Worm (Caenorhabditis elegans) whole organism, young adult: ENCODE data around the gene F10C2.7.
A peak's percentile ranks its signal among the peaks of the same experiment; 100 is the strongest.

ENCODE experiments used
- F22D6.2 ChIP-seq: sonication (generic microtip); optimal IDR thresholded peaks from 2 replicates; lab custom pipeline; 2016; ENCODE audit warnings: mild to moderate bottlenecking, missing genetic modification characterization, missing compliant biosample characterization
- F52B5.7 ChIP-seq: sonication (generic microtip); optimal IDR thresholded peaks from 2 replicates; lab custom pipeline; 2016; ENCODE audit warnings: mild to moderate bottlenecking, missing genetic modification characterization, missing compliant biosample characterization
- Y95B8A.8 ChIP-seq: fragments of 200-800 bp; sonication (Bioruptor generic); IDR thresholded peaks from 2 replicates; pipeline ENCODE4 v1.3.6; 2022; ENCODE audit warnings: missing genetic modification reagents, missing genetic modification characterization, missing compliant biosample characterization
- ZK185.1 ChIP-seq: sonication (generic microtip); optimal IDR thresholded peaks from 2 replicates; lab custom pipeline; 2016; ENCODE audit warnings: mild to moderate bottlenecking, missing genetic modification characterization, missing compliant biosample characterization; ENCODE audit not compliant: poor library complexity, severe bottlenecking
- bed-1 ChIP-seq: fragments of 200-800 bp; sonication (Bioruptor generic); IDR thresholded peaks from 2 replicates; pipeline ENCODE4 v1.3.6; 2022; ENCODE audit warnings: missing genetic modification reagents, missing genetic modification characterization, missing compliant biosample characterization
- bed-2 ChIP-seq: fragments of 200-800 bp; sonication (Bioruptor generic); IDR thresholded peaks from 2 replicates; pipeline ENCODE4 v1.3.6; 2022; ENCODE audit warnings: missing genetic modification reagents, missing genetic modification characterization, missing compliant biosample characterization
- ccch-3 ChIP-seq: fragments of 200-800 bp; sonication (Bioruptor generic); optimal IDR thresholded peaks from 2 replicates; lab custom pipeline; 2018; ENCODE audit warnings: mild to moderate bottlenecking, missing genetic modification characterization, missing compliant biosample characterization
- cebp-1 ChIP-seq, 2 experiments: fragments of 200-800 bp in 1 of 2; sonication (Bioruptor generic) in 1 of 2; sonication (generic microtip) in 1 of 2; IDR thresholded peaks in 1 of 2; optimal IDR thresholded peaks in 1 of 2; 2 replicates each; pipeline versions ENCODE4 v1.3.6 to Lab custom; 2017 to 2022; ENCODE audit warnings: missing compliant biosample characterization in 2 of 2, missing genetic modification characterization in 2 of 2, mild to moderate bottlenecking in 1 of 2, missing genetic modification reagents in 1 of 2, moderate library complexity in 1 of 2
- ceh-100 ChIP-seq: fragments of 200-800 bp; sonication (Bioruptor generic); IDR thresholded peaks from 2 replicates; pipeline ENCODE4 v1.3.6; 2022; ENCODE audit warnings: missing genetic modification reagents, missing genetic modification characterization, missing compliant biosample characterization
- ceh-27 ChIP-seq: fragments of 200-800 bp; sonication (Bioruptor generic); optimal IDR thresholded peaks from 2 replicates; lab custom pipeline; 2018; ENCODE audit warnings: mild to moderate bottlenecking, missing genetic modification characterization, moderate library complexity, missing compliant biosample characterization
- ceh-40 ChIP-seq: fragments of 200-800 bp; sonication (Bioruptor generic); IDR thresholded peaks from 2 replicates; pipeline ENCODE4 v1.3.6; 2022; ENCODE audit warnings: missing genetic modification characterization, missing compliant biosample characterization
- dpff-1 ChIP-seq: sonication (generic microtip); optimal IDR thresholded peaks from 2 replicates; lab custom pipeline; 2017; ENCODE audit warnings: mild to moderate bottlenecking, missing genetic modification characterization, missing compliant biosample characterization
- egl-18 ChIP-seq: fragments of 200-800 bp; sonication (Bioruptor generic); IDR thresholded peaks from 2 replicates; pipeline ENCODE4 v1.3.6; 2022; ENCODE audit warnings: missing genetic modification reagents, missing genetic modification characterization, missing compliant biosample characterization
- egl-44 ChIP-seq: fragments of 200-800 bp; sonication (Bioruptor generic); IDR thresholded peaks from 2 replicates; pipeline ENCODE4 v1.3.6; 2022; ENCODE audit warnings: missing genetic modification reagents, missing genetic modification characterization, missing compliant biosample characterization
- fkh-3 ChIP-seq: sonication (generic microtip); optimal IDR thresholded peaks from 2 replicates; lab custom pipeline; 2016; ENCODE audit warnings: mild to moderate bottlenecking, missing genetic modification characterization, missing compliant biosample characterization
- him-1 ChIP-seq: sonication (generic microtip); optimal IDR thresholded peaks from 2 replicates; lab custom pipeline; 2016; ENCODE audit warnings: missing genotype, missing genetic modification reagents, missing genetic modification characterization, missing compliant biosample characterization
- hlh-26 ChIP-seq: fragments of 200-800 bp; sonication (Bioruptor generic); conservative IDR thresholded peaks from 2 replicates; pipeline ENCODE4 v1.3.6; 2022; ENCODE audit warnings: missing genetic modification reagents, missing genetic modification characterization, missing compliant biosample characterization
- hmg-20 ChIP-seq: fragments of 200-800 bp; sonication (Bioruptor generic); IDR thresholded peaks from 2 replicates; pipeline ENCODE4 v1.3.6; 2022; ENCODE audit warnings: missing genetic modification reagents, missing genetic modification characterization, missing compliant biosample characterization
- lag-1 ChIP-seq: fragments of 200-800 bp; sonication (Bioruptor generic); IDR thresholded peaks from 2 replicates; pipeline ENCODE4 v1.3.6; 2022; ENCODE audit warnings: missing genetic modification reagents, missing genetic modification characterization, missing compliant biosample characterization
- lin-26 ChIP-seq: fragments of 200-800 bp; sonication (Bioruptor generic); IDR thresholded peaks from 2 replicates; pipeline ENCODE4 v1.3.6; 2022; ENCODE audit warnings: missing genetic modification reagents, missing genetic modification characterization, missing compliant biosample characterization
- lin-40 ChIP-seq: sonication (generic microtip); optimal IDR thresholded peaks from 2 replicates; lab custom pipeline; 2016; ENCODE audit warnings: missing genetic modification characterization, mild to moderate bottlenecking, missing compliant biosample characterization, missing genotype, missing genetic modification reagents
- madf-8 ChIP-seq: fragments of 200-800 bp; sonication (Bioruptor generic); conservative IDR thresholded peaks from 2 replicates; pipeline ENCODE4 v1.3.6; 2022; ENCODE audit warnings: missing genetic modification reagents, missing genetic modification characterization, missing compliant biosample characterization
- mcd-1 ChIP-seq: fragments of 200-800 bp; sonication (Bioruptor generic); IDR thresholded peaks from 2 replicates; pipeline ENCODE4 v1.3.6; 2022; ENCODE audit warnings: missing genetic modification reagents, missing genetic modification characterization, missing compliant biosample characterization
- nfyb-1 ChIP-seq: fragments of 200-800 bp; sonication (Bioruptor generic); IDR thresholded peaks from 2 replicates; pipeline ENCODE4 v1.3.6; 2022; ENCODE audit warnings: missing genetic modification reagents, missing genetic modification characterization, missing compliant biosample characterization
- nhr-80 ChIP-seq: sonication (generic microtip); optimal IDR thresholded peaks from 2 replicates; lab custom pipeline; 2016; ENCODE audit warnings: missing genetic modification characterization, missing compliant biosample characterization
- nhr-90 ChIP-seq: sonication (generic microtip); optimal IDR thresholded peaks from 2 replicates; lab custom pipeline; 2016; ENCODE audit warnings: missing genotype, mild to moderate bottlenecking, missing genetic modification characterization, missing compliant biosample characterization
- sea-2 ChIP-seq: fragments of 200-800 bp; sonication (Bioruptor generic); IDR thresholded peaks from 2 replicates; pipeline ENCODE4 v1.3.6; 2022; ENCODE audit warnings: missing genetic modification characterization, missing compliant biosample characterization
- snpc-1.3 ChIP-seq: sonication (generic microtip); optimal IDR thresholded peaks from 2 replicates; lab custom pipeline; 2017; ENCODE audit warnings: missing genetic modification characterization, mild to moderate bottlenecking, missing compliant biosample characterization, antibody characterized with exemption, moderate library complexity, missing genotype, missing genetic modification reagents; ENCODE audit not compliant: insufficient read depth
- sptf-2 ChIP-seq: fragments of 200-800 bp; sonication (Bioruptor generic); optimal IDR thresholded peaks from 2 replicates; lab custom pipeline; 2018; ENCODE audit warnings: mild to moderate bottlenecking, missing genetic modification characterization, missing compliant biosample characterization
- tbp1 ChIP-seq: fragments of 200-800 bp; sonication (Bioruptor generic); optimal IDR thresholded peaks from 2 replicates; lab custom pipeline; 2018; ENCODE audit warnings: mild to moderate bottlenecking, missing genetic modification characterization, missing compliant biosample characterization
- unc-62 ChIP-seq: fragments of 150-350 bp; optimal IDR thresholded peaks from 2 replicates; lab custom pipeline; 2014; ENCODE audit warnings: missing biosample characterization, missing genetic modification reagents, missing genetic modification characterization
- xnd-1 ChIP-seq: sonication (generic microtip); optimal IDR thresholded peaks from 2 replicates; lab custom pipeline; 2016; ENCODE audit warnings: missing genotype, missing genetic modification reagents, missing genetic modification characterization, missing compliant biosample characterization

Gene F10C2.7

DNA sequence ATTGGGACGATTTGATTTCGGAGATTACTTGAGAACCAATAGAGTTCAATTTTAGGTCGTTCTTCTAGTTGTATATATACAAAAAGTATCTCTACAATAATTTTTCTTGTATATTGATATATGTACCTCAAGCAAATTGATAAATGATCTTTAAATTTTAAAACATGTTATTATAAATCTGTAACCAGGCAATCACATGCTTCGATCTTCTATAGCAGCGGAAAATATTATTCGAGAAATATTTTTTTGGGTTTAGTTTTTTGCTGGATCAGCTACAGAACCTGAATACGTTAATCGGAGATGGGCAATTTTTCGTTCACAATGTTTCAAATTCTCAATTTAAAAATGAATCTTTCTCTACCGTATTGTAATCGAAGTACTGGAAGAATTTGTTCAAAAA lies 35.1 kb downstream of the F10C2.7 start, which contains the start of gene R07B7.12:
TSS of gene R07B7.12 (plus strand) at position 301 of the 400 bp plus-strand sequence.
- TF ChIP-seq sea-2 (GFP tag; lab: Robert Waterston, UW) = no peak
- TF ChIP-seq snpc-1.3 = no peak
- TF ChIP-seq lin-26 = no peak

DNA sequence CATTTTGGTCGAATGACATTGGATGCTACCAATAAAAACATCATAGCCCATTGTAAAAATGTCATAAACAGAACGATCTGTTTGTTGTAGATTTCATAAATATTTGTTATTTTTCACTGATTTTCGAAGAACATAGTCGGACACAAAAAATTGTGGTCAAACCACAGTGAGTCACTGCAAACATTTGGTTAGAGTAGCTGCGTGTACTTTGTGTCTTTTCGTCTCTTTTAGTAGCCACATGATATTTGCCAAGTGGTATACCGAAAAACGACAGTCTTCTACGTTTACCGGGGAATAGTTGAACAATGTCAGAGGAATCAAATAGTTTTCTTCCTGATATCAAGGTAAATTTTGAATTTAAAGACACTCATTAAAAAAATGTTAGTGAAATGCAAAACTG lies 38.1 kb downstream of the F10C2.7 start, which contains the start of gene nhr-206:
TSS of gene nhr-206 (plus strand) at position 248 of the 400 bp plus-strand sequence.
- TF ChIP-seq nhr-80 (peak; percentile 63), hmg-20 (GFP tag; lab: Robert Waterston, UW) (no peak), ceh-40 (GFP tag; lab: Robert Waterston, UW) (no peak)

DNA sequence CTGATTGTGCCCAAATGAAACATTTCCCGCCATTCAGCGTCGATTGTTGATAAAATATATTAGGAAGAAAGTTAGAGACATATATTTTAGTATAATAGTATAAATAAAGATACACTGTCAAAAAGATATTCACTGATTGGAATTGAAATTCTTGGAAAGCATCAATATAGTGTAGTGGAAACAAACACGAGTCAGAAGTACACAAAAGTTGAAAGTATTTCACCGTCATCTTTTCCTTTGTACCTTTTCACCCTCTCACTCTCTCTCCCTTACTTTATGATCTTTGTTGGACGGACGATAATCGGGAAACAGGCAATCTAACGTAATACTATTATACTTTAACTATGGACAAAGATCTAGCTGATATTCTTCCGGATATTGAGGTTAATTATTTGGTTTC lies 40.3 kb downstream of the F10C2.7 start, which contains the start of gene nhr-208:
TSS of gene nhr-208 (plus strand) at position 288 of the 400 bp plus-strand sequence.
- TF ChIP-seq mcd-1 (GFP tag; lab: Robert Waterston, UW) (no peak), ccch-3 (GFP tag; lab: Kevin White, UChicago) (no peak), Y95B8A.8 (no peak), madf-8 (GFP tag; lab: Robert Waterston, UW) (no peak), xnd-1 (tag; lab: Kevin White, UChicago) (no peak), nfyb-1 (no peak), lin-40 (no peak), hlh-26 (GFP tag; lab: Robert Waterston, UW) (no peak), unc-62 (GFP tag; lab: Kevin White, UChicago) (no peak), sptf-2 (no peak), ceh-100 (no peak), tbp1 (GFP tag; lab: Kevin White, UChicago) (no peak), nhr-90 (tag; lab: Kevin White, UChicago) (no peak)
- TF ChIP-seq, all 124 proteins: peak for 0

DNA sequence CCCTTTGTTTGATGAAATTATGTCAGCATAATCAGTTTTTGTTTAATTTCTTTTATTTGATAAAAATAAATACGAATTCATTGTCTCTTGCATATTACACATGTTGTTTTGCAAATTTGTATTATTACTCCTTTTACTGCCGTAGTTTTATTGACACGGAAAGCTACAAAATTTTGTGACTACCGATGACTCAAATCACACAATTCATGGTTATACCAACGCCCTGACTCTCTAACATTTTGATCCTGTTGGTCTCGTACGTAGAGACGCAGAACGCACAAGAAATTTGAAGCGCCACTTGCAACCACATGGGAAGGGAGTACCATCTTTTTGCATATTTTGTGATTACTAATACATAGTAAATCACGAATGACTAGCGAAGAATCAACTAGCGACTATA lies 42.2 kb downstream of the F10C2.7 start, which contains the start of gene nhr-207:
TSS of gene nhr-207 (plus strand) at position 282 of the 400 bp plus-strand sequence.
- TF ChIP-seq unc-62 (GFP tag; lab: Kevin White, UChicago) (no peak), nhr-80 (peak; percentile 39)

DNA sequence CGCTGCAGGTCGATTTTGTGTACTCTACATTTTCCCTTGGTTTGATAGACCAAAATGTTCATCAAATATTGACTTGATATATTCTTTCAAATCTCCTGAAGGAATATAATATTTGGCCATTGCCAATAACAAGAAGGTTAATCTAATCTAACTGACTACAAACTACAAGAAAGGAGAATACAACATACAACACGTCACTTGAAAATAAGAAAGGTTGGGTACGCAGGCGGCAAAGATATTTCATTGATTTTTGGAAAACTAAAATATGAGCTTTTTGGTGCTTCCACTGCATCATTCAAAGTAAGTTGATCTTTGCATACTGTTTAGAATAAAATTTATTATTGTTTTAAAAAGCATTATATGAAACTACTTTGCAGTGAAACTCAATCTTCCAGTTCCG lies 44.4 kb downstream of the F10C2.7 start, which contains the start of gene nhr-209:
TSS of gene nhr-209 (plus strand) at position 27 of the 400 bp plus-strand sequence.
- TF ChIP-seq bed-1 (GFP tag; lab: Robert Waterston, UW) = no peak
- TF ChIP-seq ZK185.1 (tag; lab: Kevin White, UChicago) = no peak
- TF ChIP-seq egl-18 (GFP tag; lab: Robert Waterston, UW) = no peak
- no peak for TF ChIP-seq him-1 (tag; lab: Kevin White, UChicago)
- no peak for TF ChIP-seq egl-44
- TF ChIP-seq F52B5.7 (tag; lab: Kevin White, UChicago) = no peak
- TF ChIP-seq, all 124 proteins: peak for 0

DNA sequence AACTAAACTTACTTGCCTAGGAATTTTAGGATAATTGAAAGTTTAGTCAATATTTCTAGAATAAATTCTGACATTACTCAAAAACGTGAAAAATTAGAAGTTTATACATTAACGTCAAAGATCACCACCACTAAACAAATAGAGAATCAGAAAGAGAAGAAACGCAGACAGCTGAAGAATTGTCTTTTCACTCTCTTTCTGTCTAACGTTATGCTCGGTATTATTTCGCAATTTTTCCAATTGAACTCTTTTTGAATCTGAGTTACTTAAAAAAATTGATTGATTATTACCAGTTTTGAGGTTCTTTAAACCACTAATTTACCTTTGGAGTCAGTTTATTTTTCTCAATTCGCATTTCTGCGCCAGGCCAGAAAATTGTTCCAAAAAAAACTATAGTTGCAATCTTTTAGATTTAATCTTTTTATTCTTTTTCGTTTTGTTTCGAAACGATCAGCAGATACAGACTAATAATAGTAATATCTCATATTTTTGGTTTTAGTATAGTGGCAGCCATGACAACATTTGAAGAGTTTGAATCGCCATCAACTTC lies 47.2 kb downstream of the F10C2.7 start, which contains the start of gene nhr-154:
TSS of gene nhr-154 (plus strand) at position 500 of the 550 bp plus-strand sequence.
- TF ChIP-seq fkh-3 (tag; lab: Kevin White, UChicago) (no peak), cebp-1 (GFP tag; IDR thresholded peaks at IDR 0.05; lab: Robert Waterston, UW) (peak; percentile 91), cebp-1 (tag; optimal IDR thresholded peaks at IDR 0.05; lab: Kevin White, UChicago) (peak; percentile 97), dpff-1 (tag; lab: Kevin White, UChicago) (no peak), nhr-80 (peak; percentile 1), lag-1 (GFP tag; lab: Robert Waterston, UW) (no peak), ceh-27 (GFP tag; lab: Kevin White, UChicago) (no peak), bed-2 (GFP tag; lab: Robert Waterston, UW) (no peak), F22D6.2 (tag; lab: Kevin White, UChicago) (no peak)
